Fruit fly (Drosophila melanogaster) whole organism, embryonic: ENCODE data around the gene CG42854.

Source experiments
- Ada2b ChIP-seq: fragments of 200-800 bp; sonication (Bioruptor generic); IDR thresholded peaks from 2 replicates; pipeline ENCODE4 v1.3.6; 2022; ENCODE audit warnings: missing biosample characterization, missing genetic modification characterization
- Awh ChIP-seq: fragments of 200-800 bp; sonication (Bioruptor generic); IDR thresholded peaks from 2 replicates; pipeline ENCODE4, ENCODE4 v1.3.6; 2022; ENCODE audit warnings: missing biosample characterization, missing genetic modification characterization
- C15 ChIP-seq: fragments of 200-800 bp; sonication (Bioruptor generic); IDR thresholded peaks from 3 replicates; pipeline ENCODE4 v1.3.6; 2022; ENCODE audit warnings: missing biosample characterization, missing genetic modification characterization
- CG10431 ChIP-seq: fragments of 200-800 bp; sonication (Bioruptor generic); optimal IDR thresholded peaks from 3 replicates; lab custom pipeline; 2018; ENCODE audit warnings: missing biosample characterization, mild to moderate bottlenecking, missing genetic modification characterization
- CG11085 ChIP-seq: fragments of 200-800 bp; sonication (Bioruptor generic); IDR thresholded peaks from 2 replicates; pipeline ENCODE4 v1.3.6; 2022; ENCODE audit warnings: missing biosample characterization, missing genetic modification characterization
- CG12071 ChIP-seq: fragments of 200-800 bp; sonication (Bioruptor generic); optimal IDR thresholded peaks from 3 replicates; lab custom pipeline; 2018; ENCODE audit warnings: missing biosample characterization, mild to moderate bottlenecking, missing genetic modification characterization
- CG12942 ChIP-seq: fragments of 200-800 bp; sonication (Bioruptor generic); optimal IDR thresholded peaks from 3 replicates; lab custom pipeline; 2016; ENCODE audit warnings: missing biosample characterization, missing genetic modification characterization
- CG14710 ChIP-seq: fragments of 200-800 bp; sonication (Bioruptor generic); optimal IDR thresholded peaks from 3 replicates; lab custom pipeline; 2019; ENCODE audit warnings: missing biosample characterization, mild to moderate bottlenecking, missing genetic modification characterization, moderate library complexity
- CG15696 ChIP-seq: fragments of 200-800 bp; sonication (Bioruptor generic); optimal IDR thresholded peaks from 2 replicates; lab custom pipeline; 2019; ENCODE audit warnings: missing biosample characterization, mild to moderate bottlenecking, missing genetic modification characterization, moderate library complexity
- CG17359 ChIP-seq: fragments of 200-800 bp; sonication (Bioruptor generic); optimal IDR thresholded peaks from 3 replicates; lab custom pipeline; 2018; ENCODE audit warnings: missing biosample characterization, mild to moderate bottlenecking, missing genetic modification characterization, moderate library complexity
- CG18619 ChIP-seq: fragments of 200-800 bp; sonication (Bioruptor generic); optimal IDR thresholded peaks from 3 replicates; lab custom pipeline; 2017; ENCODE audit warnings: missing biosample characterization, mild to moderate bottlenecking, missing genetic modification characterization
- CG18764 ChIP-seq: fragments of 200-800 bp; sonication (Bioruptor generic); optimal IDR thresholded peaks from 3 replicates; lab custom pipeline; 2016; ENCODE audit warnings: missing biosample characterization, missing genetic modification characterization
- CG3847 ChIP-seq: fragments of 200-800 bp; sonication (Bioruptor generic); IDR thresholded peaks from 2 replicates; pipeline ENCODE4 v1.3.6; 2022; ENCODE audit warnings: missing biosample characterization, missing genetic modification characterization
- CG6175 ChIP-seq: fragments of 200-800 bp; sonication (Bioruptor generic); IDR thresholded peaks from 3 replicates; pipeline ENCODE4 v1.3.6; 2022; ENCODE audit warnings: missing biosample characterization, missing genetic modification characterization
- CG7839 ChIP-seq: fragments of 200-800 bp; sonication (Bioruptor generic); optimal IDR thresholded peaks from 3 replicates; lab custom pipeline; 2018; ENCODE audit warnings: missing biosample characterization, mild to moderate bottlenecking, missing genetic modification characterization, moderate library complexity
- CG8290 ChIP-seq, 3 experiments: fragments of 200-800 bp; sonication (Bioruptor generic); optimal IDR thresholded peaks; 2 replicates each; lab custom pipeline; 2016 to 2019; ENCODE audit warnings: missing biosample characterization in 3 of 3, missing genetic modification characterization in 3 of 3, mild to moderate bottlenecking in 2 of 3, moderate library complexity in 1 of 3
- CG8388 ChIP-seq: fragments of 200-800 bp; sonication (Bioruptor generic); optimal IDR thresholded peaks from 2 replicates; lab custom pipeline; 2019; ENCODE audit warnings: missing biosample characterization, mild to moderate bottlenecking, missing genetic modification characterization, moderate library complexity
- CG8765 ChIP-seq: fragments of 200-800 bp; sonication (Bioruptor generic); IDR thresholded peaks from 2 replicates; pipeline ENCODE4 v1.3.6; 2022; ENCODE audit warnings: missing biosample characterization, missing genetic modification characterization
- CrebB ChIP-seq: fragments of 200-800 bp; sonication (Bioruptor generic); optimal IDR thresholded peaks from 3 replicates; lab custom pipeline; 2018; ENCODE audit warnings: missing biosample characterization, mild to moderate bottlenecking, missing genetic modification characterization
- Dip3 ChIP-seq: fragments of 200-800 bp; sonication (Bioruptor generic); optimal IDR thresholded peaks from 3 replicates; lab custom pipeline; 2016; ENCODE audit warnings: missing biosample characterization, missing genetic modification characterization
- Dll ChIP-seq: fragments of 200-800 bp; sonication (Bioruptor generic); IDR thresholded peaks from 4 replicates; pipeline ENCODE4 v1.3.6; 2022; ENCODE audit warnings: missing biosample characterization, missing genetic modification characterization; ENCODE audit not compliant: partially characterized antibody
- Doc2 ChIP-seq: fragments of 200-800 bp; sonication (Bioruptor generic); IDR thresholded peaks from 2 replicates; pipeline ENCODE4 v1.3.6; 2022; ENCODE audit warnings: missing biosample characterization, missing genetic modification characterization
- Doc3 ChIP-seq: fragments of 200-800 bp; sonication (Bioruptor generic); IDR thresholded peaks from 3 replicates; pipeline ENCODE4 v1.3.6; 2022; ENCODE audit warnings: missing biosample characterization, missing genetic modification characterization; ENCODE audit not compliant: partially characterized antibody
- Drgx ChIP-seq: fragments of 200-800 bp; sonication (Bioruptor generic); IDR thresholded peaks from 2 replicates; pipeline ENCODE4 v1.3.6; 2022; ENCODE audit warnings: missing biosample characterization, missing genetic modification characterization
- Hmx ChIP-seq: fragments of 200-800 bp; sonication (Bioruptor generic); optimal IDR thresholded peaks from 2 replicates; lab custom pipeline; 2016; ENCODE audit warnings: missing biosample characterization, missing genetic modification characterization
- Hr3 ChIP-seq: fragments of 200-800 bp; sonication (Bioruptor generic); optimal IDR thresholded peaks from 3 replicates; lab custom pipeline; 2016; ENCODE audit warnings: missing biosample characterization, missing genetic modification characterization
- MTF-1 ChIP-seq: fragments of 200-800 bp; sonication (Bioruptor generic); optimal IDR thresholded peaks from 2 replicates; lab custom pipeline; 2018; ENCODE audit warnings: missing biosample characterization, mild to moderate bottlenecking, missing genetic modification characterization, borderline replicate concordance
- NC2β ChIP-seq: fragments of 200-800 bp; sonication (Bioruptor generic); optimal IDR thresholded peaks from 2 replicates; lab custom pipeline; 2016; ENCODE audit warnings: missing biosample characterization, missing genetic modification characterization
- Nf-YB ChIP-seq: fragments of 200-800 bp; sonication (Bioruptor generic); optimal IDR thresholded peaks from 3 replicates; lab custom pipeline; 2019; ENCODE audit warnings: missing biosample characterization, mild to moderate bottlenecking, missing genetic modification characterization, moderate library complexity
- Side ChIP-seq: fragments of 200-800 bp; sonication (Bioruptor generic); optimal IDR thresholded peaks from 2 replicates; lab custom pipeline; 2016; ENCODE audit warnings: missing biosample characterization, missing genetic modification characterization
- Trl ChIP-seq, 3 experiments: fragments of >200 bp in 2 of 3; fragments of 200-800 bp in 1 of 3; sonication (Bioruptor generic) in 1 of 3; optimal IDR thresholded peaks; 2 replicates in 1 of 3; 3 replicates in 2 of 3; lab custom pipeline; 2016 to 2017; ENCODE audit warnings: missing biosample characterization in 1 of 3, missing genetic modification characterization in 1 of 3
- bowl ChIP-seq: fragments of 200-800 bp; sonication (Bioruptor generic); IDR thresholded peaks from 2 replicates; pipeline ENCODE4 v1.3.6; 2022; ENCODE audit warnings: missing biosample characterization, missing genetic modification characterization
- btn ChIP-seq: fragments of 200-800 bp; sonication (Bioruptor generic); optimal IDR thresholded peaks from 2 replicates; lab custom pipeline; 2016; ENCODE audit warnings: missing biosample characterization, missing genetic modification characterization
- cas ChIP-seq: fragments of 200-800 bp; sonication (Bioruptor generic); IDR thresholded peaks from 2 replicates; pipeline ENCODE4 v1.3.6; 2022; ENCODE audit warnings: missing biosample characterization, missing genetic modification characterization
- crc ChIP-seq: fragments of 200-800 bp; sonication (Bioruptor generic); optimal IDR thresholded peaks from 2 replicates; lab custom pipeline; 2016; ENCODE audit warnings: missing biosample characterization, missing genetic modification characterization
- croc ChIP-seq: fragments of 200-800 bp; sonication (Bioruptor generic); conservative IDR thresholded peaks from 3 replicates; pipeline ENCODE4 v1.3.6; 2022; ENCODE audit warnings: missing biosample characterization, missing genetic modification characterization
- fd102C ChIP-seq: fragments of 200-800 bp; sonication (Bioruptor generic); optimal IDR thresholded peaks from 2 replicates; lab custom pipeline; 2018; ENCODE audit warnings: missing biosample characterization, mild to moderate bottlenecking, missing genetic modification characterization, moderate library complexity
- fd64A ChIP-seq: fragments of 200-800 bp; sonication (Bioruptor generic); optimal IDR thresholded peaks from 3 replicates; lab custom pipeline; 2018; ENCODE audit warnings: missing biosample characterization, mild to moderate bottlenecking, missing genetic modification characterization
- gce ChIP-seq: fragments of 200-800 bp; sonication (Bioruptor generic); IDR thresholded peaks from 3 replicates; pipeline ENCODE4 v1.3.6; 2022; ENCODE audit warnings: missing biosample characterization, missing genetic modification characterization
- gem ChIP-seq: fragments of 200-800 bp; sonication (Bioruptor generic); optimal IDR thresholded peaks from 2 replicates; lab custom pipeline; 2019; ENCODE audit warnings: missing biosample characterization, mild to moderate bottlenecking, missing genetic modification characterization, moderate library complexity
- gfzf ChIP-seq: fragments of 200-800 bp; sonication (Bioruptor generic); optimal IDR thresholded peaks from 2 replicates; lab custom pipeline; 2016; ENCODE audit warnings: missing biosample characterization, mild to moderate bottlenecking, missing genetic modification characterization, moderate library complexity
- lola ChIP-seq, 3 experiments: fragments of >200 bp in 2 of 3; fragments of 200-800 bp in 1 of 3; sonication (Bioruptor generic) in 1 of 3; optimal IDR thresholded peaks; 2 replicates each; lab custom pipeline; 2017 to 2019; ENCODE audit warnings: missing biosample characterization in 3 of 3, missing genetic modification characterization in 3 of 3, mild to moderate bottlenecking in 1 of 3, moderate library complexity in 1 of 3
- mam ChIP-seq: fragments of 200-800 bp; sonication (Bioruptor generic); optimal IDR thresholded peaks from 3 replicates; lab custom pipeline; 2016; ENCODE audit warnings: missing biosample characterization, missing genetic modification characterization
- nau ChIP-seq: fragments of 200-800 bp; sonication (Bioruptor generic); optimal IDR thresholded peaks from 3 replicates; lab custom pipeline; 2017; ENCODE audit warnings: missing biosample characterization, mild to moderate bottlenecking, missing genetic modification characterization, missing genetic modification reagents
- otp ChIP-seq: fragments of 200-800 bp; sonication (Bioruptor generic); IDR thresholded peaks from 3 replicates; pipeline ENCODE4, ENCODE4 v1.3.6; 2022; ENCODE audit warnings: missing biosample characterization, missing genetic modification characterization
- ro ChIP-seq: fragments of 200-800 bp; sonication (Bioruptor generic); IDR thresholded peaks from 2 replicates; pipeline ENCODE4 v1.3.6; 2022; ENCODE audit warnings: missing biosample characterization, missing genetic modification characterization
- salm ChIP-seq: fragments of 200-800 bp; sonication (Bioruptor generic); optimal IDR thresholded peaks from 2 replicates; lab custom pipeline; 2018; ENCODE audit warnings: missing biosample characterization, mild to moderate bottlenecking, missing genetic modification characterization
- wek ChIP-seq: fragments of 200-800 bp; sonication (Bioruptor generic); optimal IDR thresholded peaks from 3 replicates; lab custom pipeline; 2018; ENCODE audit warnings: missing biosample characterization, mild to moderate bottlenecking, missing genetic modification characterization, moderate library complexity
- zf30C ChIP-seq: fragments of 200-800 bp; sonication (Bioruptor generic); optimal IDR thresholded peaks from 3 replicates; lab custom pipeline; 2018; ENCODE audit warnings: missing biosample characterization, mild to moderate bottlenecking, missing genetic modification characterization

Gene CG42854

dm6 chrX:17294169-17294833 is 47.5 kb upstream of the CG42854 start (continued):
- TF ChIP-seq btn (GFP tag; lab: Kevin White, UChicago) (no peak), Hmx (GFP tag; lab: Kevin White, UChicago) (no peak), gfzf (GFP tag; lab: Kevin White, UChicago) (no peak), CG3847 (GFP tag; lab: Robert Waterston, UW) (no peak), CG18619 (no peak), otp (GFP tag; lab: Robert Waterston, UW) (0 out of 3 replicates have a peak, but pooled peaks have one; percentile 40), salm (tag; lab: Kevin White, UChicago) (peak; percentile 10), Ada2b (GFP tag; lab: Robert Waterston, UW) (no peak), CG8290 (GFP tag; optimal IDR thresholded peaks at IDR 0.05; lab: Kevin White, UChicago) (no peak), CG8290 (tag; optimal IDR thresholded peaks at IDR 0.05; lab: Kevin White, UChicago) (peak in 1 of 2 experiments; percentile 68), CG11085 (GFP tag; lab: Robert Waterston, UW) (no peak), CG12942 (no peak), Side (no peak), CG12071 (peak; percentile 72), Awh (peak; percentile 55; the same call in 1 of the 2 replicates), CG8388 (GFP tag; lab: Kevin White, UChicago) (no peak), bowl (no peak), Doc3 (no peak), Hr3 (GFP tag; lab: Kevin White, UChicago) (no peak), mam (no peak), Nf-YB (GFP tag; lab: Kevin White, UChicago) (no peak), nau (GFP tag; lab: Kevin White, UChicago) (peak; percentile 33), CG10431 (GFP tag; lab: Kevin White, UChicago) (no peak), ro (GFP tag; lab: Robert Waterston, UW) (no peak), fd64A (peak; percentile 37), MTF-1 (GFP tag; lab: Kevin White, UChicago) (no peak), CG14710 (no peak), CG18764 (GFP tag; lab: Kevin White, UChicago) (no peak), C15 (no peak), zf30C (GFP tag; lab: Kevin White, UChicago) (no peak), gem (tag; lab: Kevin White, UChicago) (no peak), Doc2 (GFP tag; lab: Robert Waterston, UW) (no peak), Dll (GFP tag; lab: Robert Waterston, UW) (no peak), CG8765 (GFP tag; lab: Robert Waterston, UW) (no peak), NC2β (GFP tag; lab: Kevin White, UChicago) (no peak), Drgx (GFP tag; lab: Robert Waterston, UW) (no peak), lola (GFP tag; optimal IDR thresholded peaks at IDR 0.05; lab: Kevin White, UChicago) (no peak), Trl (optimal IDR thresholded peaks at IDR 0.05; lab: Kevin White, UChicago) (no peak), Trl (GFP tag; optimal IDR thresholded peaks at IDR 0.05; lab: Kevin White, UChicago) (peak; percentile 24), Dip3 (GFP tag; lab: Kevin White, UChicago) (no peak), CrebB (peak; percentile 42), gce (GFP tag; lab: Robert Waterston, UW) (no peak), wek (GFP tag; lab: Kevin White, UChicago) (peak; percentile 52), crc (no peak), croc (GFP tag; lab: Robert Waterston, UW) (no peak), CG7839 (tag; lab: Kevin White, UChicago) (no peak), CG15696 (tag; lab: Kevin White, UChicago) (no peak), CG17359 (tag; lab: Kevin White, UChicago) (no peak), fd102C (no peak), CG6175 (GFP tag; lab: Robert Waterston, UW) (no peak), cas (no peak)
